Worm (Caenorhabditis elegans) whole organism, L4 larva: Measurements from ENCODE around the gene F31D4.5.

ENCODE experiments used
- F10B5.3 ChIP-seq: sonication (generic microtip); optimal IDR thresholded peaks from 2 replicates; lab custom pipeline; 2016; ENCODE audit warnings: mild to moderate bottlenecking, missing genetic modification characterization, missing compliant biosample characterization
- ZK546.5 ChIP-seq, 2 experiments: sonication (generic microtip); optimal IDR thresholded peaks; 2 replicates each; lab custom pipeline; 2017; ENCODE audit warnings: missing biosample characterization in 2 of 2, missing genetic modification characterization in 2 of 2
- aly-2 ChIP-seq: sonication (generic microtip); optimal IDR thresholded peaks from 2 replicates; lab custom pipeline; 2018; ENCODE audit warnings: missing biosample characterization, missing genetic modification characterization
- ceh-20 ChIP-seq: fragments of 200-800 bp; sonication (Bioruptor generic); IDR thresholded peaks from 2 replicates; pipeline ENCODE4 v1.3.6; 2022; ENCODE audit warnings: missing genetic modification reagents, missing genetic modification characterization, missing compliant biosample characterization
- daf-12 ChIP-seq: fragments of 150-350 bp; optimal IDR thresholded peaks from 2 replicates; lab custom pipeline; 2014; ENCODE audit warnings: missing biosample characterization, missing genetic modification reagents, missing genetic modification characterization
- hlh-11 ChIP-seq: fragments of 200-800 bp; sonication (Bioruptor generic); optimal IDR thresholded peaks from 2 replicates; lab custom pipeline; 2018; ENCODE audit warnings: mild to moderate bottlenecking, missing genetic modification characterization, missing compliant biosample characterization
- lin-13 ChIP-seq: fragments of 150-350 bp; optimal IDR thresholded peaks from 2 replicates; lab custom pipeline; 2014; ENCODE audit warnings: missing biosample characterization, missing genetic modification reagents, missing genetic modification characterization
- lin-29 ChIP-seq: fragments of 200-800 bp; sonication (Bioruptor generic); IDR thresholded peaks from 2 replicates; pipeline ENCODE4 v1.3.6; 2022; ENCODE audit warnings: missing genetic modification reagents, missing genetic modification characterization, missing compliant biosample characterization
- rbr-2 ChIP-seq: sonication (generic microtip); optimal IDR thresholded peaks from 2 replicates; lab custom pipeline; 2016; ENCODE audit warnings: missing genotype, missing genetic modification characterization, missing compliant biosample characterization
- skn-1 ChIP-seq: fragments of 150-350 bp; optimal IDR thresholded peaks from 2 replicates; lab custom pipeline; 2014; ENCODE audit warnings: missing biosample characterization, missing genetic modification characterization
- spr-3 ChIP-seq: fragments of 200-800 bp; sonication (Bioruptor generic); optimal IDR thresholded peaks from 2 replicates; lab custom pipeline; 2018; ENCODE audit warnings: mild to moderate bottlenecking, missing genetic modification characterization, missing compliant biosample characterization
- unc-62 ChIP-seq, 3 experiments: fragments of 150-350 bp in 1 of 3; sonication (generic microtip); optimal IDR thresholded peaks in 2 of 3; peaks in 1 of 3; 1 replicate in 1 of 3; 2 replicates in 2 of 3; lab custom pipeline; 2014 to 2017; ENCODE audit warnings: missing biosample characterization in 3 of 3, missing genetic modification characterization in 3 of 3, missing genetic modification reagents in 3 of 3, missing genotype in 1 of 3

DNA sequence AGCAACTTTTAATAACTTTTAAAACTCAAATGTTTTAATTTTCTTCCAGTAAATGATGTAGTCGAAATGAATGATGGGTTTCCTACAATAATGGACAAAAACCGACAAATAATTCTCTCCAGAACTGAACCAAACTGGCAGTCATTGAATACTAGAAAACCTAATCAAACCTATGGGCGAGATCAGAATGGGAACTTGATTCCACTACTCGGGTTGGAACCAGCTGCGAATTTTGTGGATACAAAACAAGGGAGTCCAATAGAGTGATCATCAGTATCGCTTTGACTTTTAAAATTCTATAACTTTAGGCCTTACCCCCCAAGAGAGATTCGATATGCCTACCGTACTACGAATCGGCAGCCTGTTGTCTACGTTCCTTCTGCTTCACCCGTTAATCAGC is 27.3 kb upstream of the F31D4.5 start:
- TF ChIP-seq daf-12 (tag; lab: Kevin White, UChicago) = no peak
- TF ChIP-seq rbr-2 (tag; lab: Kevin White, UChicago) = no peak
- no peak for TF ChIP-seq skn-1
- no peak for TF ChIP-seq aly-2 (tag; lab: Kevin White, UChicago)
- peak in 1 of 2 experiments; percentile 81 for TF ChIP-seq unc-62 (GFP tag; optimal IDR thresholded peaks at IDR 0.05 in 1 of 2; lab: Kevin White, UChicago)
- TF ChIP-seq unc-62 (tag; optimal IDR thresholded peaks at IDR 0.05; lab: Kevin White, UChicago) = no peak
- TF ChIP-seq spr-3 (GFP tag; lab: Kevin White, UChicago) = no peak
- TF ChIP-seq F10B5.3 (tag; lab: Kevin White, UChicago) = no peak
- TF ChIP-seq hlh-11 = no peak
- TF ChIP-seq ZK546.5 (tag; optimal IDR thresholded peaks at IDR 0.05; lab: Kevin White, UChicago) = no peak
- no peak for TF ChIP-seq lin-13 (GFP tag; lab: Kevin White, UChicago)
- no peak for TF ChIP-seq lin-29 (GFP tag; lab: Robert Waterston, UW)
- no peak for TF ChIP-seq ceh-20 (GFP tag; lab: Robert Waterston, UW)
